In the genomic region with DNA sequence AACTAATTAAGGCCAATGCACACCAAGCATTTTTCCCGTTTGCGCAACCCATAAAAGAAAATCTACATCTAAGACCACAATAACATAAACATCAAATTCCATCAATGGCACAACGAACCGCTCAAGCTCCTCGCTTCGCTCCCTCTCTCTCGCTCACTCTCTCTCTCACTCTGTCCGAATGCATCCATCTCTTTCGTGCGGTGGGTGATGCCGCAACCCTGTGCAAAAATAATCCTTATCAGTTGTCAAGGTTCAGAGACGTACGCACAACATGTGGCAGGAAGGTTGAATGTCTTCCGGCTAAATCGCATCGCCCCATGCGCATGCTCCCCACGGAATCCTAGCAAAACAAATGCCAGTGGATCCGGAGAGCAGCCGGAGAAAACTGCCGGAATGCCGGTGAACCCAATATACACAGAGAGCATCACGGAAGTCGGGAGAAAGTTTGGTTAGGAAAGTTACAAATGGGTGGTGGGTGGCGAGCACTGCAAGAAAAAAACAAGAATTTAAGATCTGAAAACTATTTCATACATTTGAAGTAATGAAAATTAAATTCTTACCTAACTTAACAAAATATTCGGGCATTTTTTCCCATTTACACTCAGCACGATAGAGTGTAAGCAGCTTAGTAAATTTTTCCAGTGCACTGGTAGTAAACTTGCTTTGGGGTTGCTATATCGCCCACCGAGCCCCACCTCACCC, we compare ENCODE assay signal across 5 fruit fly cellular contexts.
A peak's percentile ranks its signal among the peaks of the same experiment; 100 is the strongest.
TF ChIP-seq lines count a peak whose summit lies in the region.

No protein-coding gene starts in this region.

TF ChIP-seq in whole organism, adult, 20 proteins besides CTCF, POLR2A, EP300 and RAD21 (continued from another document):
- TF ChIP-seq cnc (optimal IDR thresholded peaks at IDR 0.05; lab: Kevin White, UChicago): no peak
- peak; percentile 45 for TF ChIP-seq tj (GFP tag; optimal IDR thresholded peaks at IDR 0.05; lab: Kevin White, UChicago)
- peak; percentile 95 for TF ChIP-seq CG12768 (GFP tag; optimal IDR thresholded peaks at IDR 0.05; lab: Kevin White, UChicago)
- no peak for TF ChIP-seq kay (GFP tag; lab: Kevin White, UChicago; ENCODE audit: borderline replicate concordance)

TF ChIP-seq in whole organism, embryonic, 481 proteins besides CTCF, POLR2A, EP300 and RAD21 (continued from another document and continues in another):
- peak; percentile 88 for TF ChIP-seq CG1024 (GFP tag; IDR thresholded peaks at IDR 0.05; lab: Robert Waterston, UW)
- TF ChIP-seq vfl (GFP tag; optimal IDR thresholded peaks at IDR 0.05; lab: Kevin White, UChicago): peak; percentile 81
- TF ChIP-seq usp (GFP tag; optimal IDR thresholded peaks at IDR 0.05; lab: Kevin White, UChicago): no peak
- TF ChIP-seq sr (GFP tag; IDR thresholded peaks at IDR 0.05; lab: Robert Waterston, UW): peak; percentile 71; the same call in 2 of the 3 replicates
- peak; percentile 98 for TF ChIP-seq Hmr (GFP tag; optimal IDR thresholded peaks at IDR 0.05; lab: Kevin White, UChicago)
- TF ChIP-seq D19B (GFP tag; optimal IDR thresholded peaks at IDR 0.05; lab: Kevin White, UChicago): peak; percentile 86
- TF ChIP-seq Side (GFP tag; optimal IDR thresholded peaks at IDR 0.05; lab: Kevin White, UChicago): peak; percentile 88
- TF ChIP-seq CG34224 (GFP tag; IDR thresholded peaks at IDR 0.05; lab: Robert Waterston, UW; ENCODE audit: partially characterized antibody): no peak
- peak; percentile 71 for TF ChIP-seq Atf3 (GFP tag; optimal IDR thresholded peaks at IDR 0.05; lab: Kevin White, UChicago)
- TF ChIP-seq lov (optimal IDR thresholded peaks at IDR 0.05; lab: Kevin White, UChicago): no peak
- peak; percentile 64; the same call in 2 of the 3 replicates for TF ChIP-seq lov (GFP tag; IDR thresholded peaks at IDR 0.05; lab: Robert Waterston, UW)
- peak; percentile 93 for TF ChIP-seq Fer2 (tag; optimal IDR thresholded peaks at IDR 0.05; lab: Kevin White, UChicago)
- TF ChIP-seq seq (GFP tag; IDR thresholded peaks at IDR 0.05; lab: Robert Waterston, UW): peak; percentile 97
- TF ChIP-seq Asciz (GFP tag; optimal IDR thresholded peaks at IDR 0.05; lab: Kevin White, UChicago): peak; percentile 93
- TF ChIP-seq sens (GFP tag; lab: Kevin White, UChicago): peak; percentile 97
- TF ChIP-seq tna (GFP tag; IDR thresholded peaks at IDR 0.05; lab: Robert Waterston, UW; ENCODE audit: partially characterized antibody): no peak
- TF ChIP-seq CG6765 (GFP tag; optimal IDR thresholded peaks at IDR 0.05; lab: Kevin White, UChicago): peak; percentile 91
- no peak for TF ChIP-seq CG14860 (GFP tag; IDR thresholded peaks at IDR 0.05; lab: Robert Waterston, UW; ENCODE audit: partially characterized antibody)
- TF ChIP-seq CG2889 (GFP tag; IDR thresholded peaks at IDR 0.05; lab: Robert Waterston, UW): peak; percentile 90
- peak; percentile 99 for TF ChIP-seq CG18599 (GFP tag; optimal IDR thresholded peaks at IDR 0.05; lab: Kevin White, UChicago)
- no peak for TF ChIP-seq mld (GFP tag; IDR thresholded peaks at IDR 0.05; lab: Robert Waterston, UW; ENCODE audit: partially characterized antibody)
- peak; percentile 70 for TF ChIP-seq Deaf1 (tag; optimal IDR thresholded peaks at IDR 0.05; lab: Kevin White, UChicago)
- peak; percentile 92 for TF ChIP-seq Awh (GFP tag; IDR thresholded peaks at IDR 0.05; lab: Robert Waterston, UW)
- TF ChIP-seq CG9437 (GFP tag; optimal IDR thresholded peaks at IDR 0.05; lab: Kevin White, UChicago): peak; percentile 77
- TF ChIP-seq fd3F (GFP tag; optimal IDR thresholded peaks at IDR 0.05; lab: Kevin White, UChicago): peak; percentile 93
- TF ChIP-seq Dref (GFP tag; IDR thresholded peaks at IDR 0.05; lab: Robert Waterston, UW): 0 out of 2 replicates have a peak, but pooled peaks have one; percentile 16
- peak; percentile 96 for TF ChIP-seq CG12659 (GFP tag; optimal IDR thresholded peaks at IDR 0.05; lab: Kevin White, UChicago)
- TF ChIP-seq Gsc (GFP tag; IDR thresholded peaks at IDR 0.05; lab: Robert Waterston, UW): peak; percentile 72
- TF ChIP-seq eyg (GFP tag; optimal IDR thresholded peaks at IDR 0.05; lab: Kevin White, UChicago): peak; percentile 88

TF ChIP-seq in whole organism, prepupa, 60 proteins besides CTCF, POLR2A, EP300 and RAD21 (continued from another document and continues in another):
- TF ChIP-seq net (GFP tag; optimal IDR thresholded peaks at IDR 0.05; lab: Kevin White, UChicago) (peak; percentile 71), CG15336 (GFP tag; IDR thresholded peaks at IDR 0.05; lab: Robert Waterston, UW) (peak; percentile 89), Sox15 (GFP tag; optimal IDR thresholded peaks at IDR 0.05; lab: Kevin White, UChicago) (peak; percentile 61), pdm3 (GFP tag; optimal IDR thresholded peaks at IDR 0.05; lab: Kevin White, UChicago) (peak; percentile 73), Eip93F (GFP tag; optimal IDR thresholded peaks at IDR 0.05; lab: Kevin White, UChicago) (no peak), fd85E (GFP tag; optimal IDR thresholded peaks at IDR 0.05; lab: Kevin White, UChicago) (peak; percentile 21), topi (GFP tag; optimal IDR thresholded peaks at IDR 0.05; lab: Kevin White, UChicago) (peak; percentile 70), CG32006 (GFP tag; optimal IDR thresholded peaks at IDR 0.05; lab: Kevin White, UChicago) (peak; percentile 85), CG9139 (GFP tag; optimal IDR thresholded peaks at IDR 0.05; lab: Kevin White, UChicago) (peak; percentile 69), CG6854 (GFP tag; optimal IDR thresholded peaks at IDR 0.05; lab: Kevin White, UChicago) (peak; percentile 32), CG3032 (tag; optimal IDR thresholded peaks at IDR 0.05; lab: Kevin White, UChicago) (peak; percentile 84), CG34406 (GFP tag; optimal IDR thresholded peaks at IDR 0.05; lab: Kevin White, UChicago) (peak; percentile 75), CG6808 (GFP tag; optimal IDR thresholded peaks at IDR 0.05; lab: Kevin White, UChicago) (peak; percentile 82), vri (GFP tag; optimal IDR thresholded peaks at IDR 0.05; lab: Kevin White, UChicago) (peak; percentile 37), fkh (GFP tag; optimal IDR thresholded peaks at IDR 0.05; lab: Kevin White, UChicago) (peak; percentile 61), Sox102F (GFP tag; optimal IDR thresholded peaks at IDR 0.05; lab: Kevin White, UChicago) (peak; percentile 56), Met (GFP tag; optimal IDR thresholded peaks at IDR 0.05; lab: Kevin White, UChicago) (peak; percentile 65), CG10669 (GFP tag; optimal IDR thresholded peaks at IDR 0.05; lab: Kevin White, UChicago) (peak; percentile 83), salr (GFP tag; optimal IDR thresholded peaks at IDR 0.05; lab: Kevin White, UChicago) (peak; percentile 60 to 77), dac (GFP tag; optimal IDR thresholded peaks at IDR 0.05; lab: Kevin White, UChicago) (peak; percentile 65), CG11294 (GFP tag; IDR thresholded peaks at IDR 0.05; lab: Robert Waterston, UW) (peak; percentile 83), cyc (GFP tag; optimal IDR thresholded peaks at IDR 0.05; lab: Kevin White, UChicago) (peak; percentile 71), Gug (GFP tag; IDR thresholded peaks at IDR 0.05; lab: Robert Waterston, UW) (peak; percentile 80), CG6163 (GFP tag; IDR thresholded peaks at IDR 0.05; lab: Robert Waterston, UW) (peak; percentile 91), CG3919 (GFP tag; optimal IDR thresholded peaks at IDR 0.05; lab: Kevin White, UChicago) (peak; percentile 85), Hr38 (GFP tag; optimal IDR thresholded peaks at IDR 0.05; lab: Kevin White, UChicago) (no peak), acj6 (GFP tag; optimal IDR thresholded peaks at IDR 0.05; lab: Kevin White, UChicago) (peak; percentile 83), Lpt (GFP tag; optimal IDR thresholded peaks at IDR 0.05; lab: Kevin White, UChicago) (peak; percentile 56), esn (GFP tag; optimal IDR thresholded peaks at IDR 0.05; lab: Kevin White, UChicago) (peak; percentile 73), fd59A (GFP tag; optimal IDR thresholded peaks at IDR 0.05; lab: Kevin White, UChicago) (peak; percentile 77), Ets96B (tag; optimal IDR thresholded peaks at IDR 0.05; lab: Kevin White, UChicago) (peak; percentile 82)

TF ChIP-seq in whole organism, pupa, 21 proteins besides CTCF, POLR2A, EP300 and RAD21 (continued from another document):
- TF ChIP-seq rn (GFP tag; IDR thresholded peaks at IDR 0.05; lab: Robert Waterston, UW): peak; percentile 33; the same call in 1 of the 2 replicates
- no peak for TF ChIP-seq EcR (GFP tag; optimal IDR thresholded peaks at IDR 0.05; lab: Kevin White, UChicago)
TF ChIP-seq in whole organism, pupa: peak in this region for 19.

TF ChIP-seq in whole organism, wandering third instar larva, 38 proteins besides CTCF, POLR2A, EP300 and RAD21 (continued from another document):
- TF ChIP-seq dl (GFP tag; optimal IDR thresholded peaks at IDR 0.05; lab: Kevin White, UChicago; ENCODE audit: insufficient read depth in 1 of 2, partially characterized antibody in 2 of 2): no peak
- TF ChIP-seq jim (GFP tag; optimal IDR thresholded peaks at IDR 0.05; lab: Kevin White, UChicago): no peak
- TF ChIP-seq tai (GFP tag; optimal IDR thresholded peaks at IDR 0.05; lab: Kevin White, UChicago): peak; percentile 3
- no peak for TF ChIP-seq pan (optimal IDR thresholded peaks at IDR 0.05; lab: Kevin White, UChicago)
- TF ChIP-seq rgr (GFP tag; optimal IDR thresholded peaks at IDR 0.05; lab: Kevin White, UChicago): peak; percentile 83
- TF ChIP-seq dsf (GFP tag; optimal IDR thresholded peaks at IDR 0.05; lab: Kevin White, UChicago; ENCODE audit: borderline replicate concordance): no peak
- TF ChIP-seq N (GFP tag; optimal IDR thresholded peaks at IDR 0.05; lab: Kevin White, UChicago): no peak
- no peak for TF ChIP-seq Myc (optimal IDR thresholded peaks at IDR 0.05; lab: Kevin White, UChicago)
- peak; percentile 47 for TF ChIP-seq woc (GFP tag; optimal IDR thresholded peaks at IDR 0.05; lab: Kevin White, UChicago)
- TF ChIP-seq sv (GFP tag; optimal IDR thresholded peaks at IDR 0.05; lab: Kevin White, UChicago): peak; percentile 76
- peak; percentile 64 for TF ChIP-seq Hnf4 (GFP tag; optimal IDR thresholded peaks at IDR 0.05; lab: Kevin White, UChicago)
- TF ChIP-seq Hr83 (GFP tag; optimal IDR thresholded peaks at IDR 0.05; lab: Kevin White, UChicago; ENCODE audit: poor library complexity, severe bottlenecking): no peak
- TF ChIP-seq ey (GFP tag; optimal IDR thresholded peaks at IDR 0.05; lab: Kevin White, UChicago): peak; percentile 80
- TF ChIP-seq fru (GFP tag; optimal IDR thresholded peaks at IDR 0.05; lab: Kevin White, UChicago): peak; percentile 80
- no peak for TF ChIP-seq GATAd (GFP tag; optimal IDR thresholded peaks at IDR 0.05; lab: Kevin White, UChicago)
- no peak for TF ChIP-seq CrebA (GFP tag; optimal IDR thresholded peaks at IDR 0.05; lab: Kevin White, UChicago; ENCODE audit: borderline replicate concordance)
- TF ChIP-seq h (GFP tag; optimal IDR thresholded peaks at IDR 0.05; lab: Kevin White, UChicago): peak; percentile 84
- TF ChIP-seq CG32264 (GFP tag; optimal IDR thresholded peaks at IDR 0.05; lab: Kevin White, UChicago): no peak
- peak in 1 of 2 experiments; percentile 84 for TF ChIP-seq foxo (GFP tag; optimal IDR thresholded peaks at IDR 0.05; lab: Kevin White, UChicago)
